Fruit fly (Drosophila melanogaster) whole organism, prepupa: ENCODE results near the gene nudE.

Experiments
- Blimp-1 ChIP-seq: fragments of 200-800 bp; sonication (Bioruptor generic); optimal IDR thresholded peaks from 3 replicates; lab custom pipeline; 2017; ENCODE audit warnings: missing biosample characterization, missing genetic modification characterization, mild to moderate bottlenecking, moderate library complexity, missing genetic modification reagents
- CG10631 ChIP-seq: fragments of 200-800 bp; sonication (Bioruptor generic); optimal IDR thresholded peaks from 2 replicates; lab custom pipeline; 2016; ENCODE audit warnings: missing biosample characterization, missing genetic modification characterization
- CG10669 ChIP-seq: fragments of 200-800 bp; sonication (Bioruptor generic); optimal IDR thresholded peaks from 3 replicates; lab custom pipeline; 2018; ENCODE audit warnings: missing biosample characterization, mild to moderate bottlenecking, missing genetic modification characterization, moderate library complexity
- CG11294 ChIP-seq: fragments of 200-800 bp; sonication (Bioruptor generic); IDR thresholded peaks from 2 replicates; pipeline ENCODE4 v1.3.6; 2022; ENCODE audit warnings: missing biosample characterization, missing genetic modification characterization
- CG11762 ChIP-seq: fragments of 200-800 bp; sonication (Bioruptor generic); optimal IDR thresholded peaks from 3 replicates; lab custom pipeline; 2016; ENCODE audit warnings: missing biosample characterization, missing genetic modification characterization; ENCODE audit not compliant: insufficient read depth
- CG15336 ChIP-seq: fragments of 200-800 bp; sonication (Bioruptor generic); IDR thresholded peaks from 2 replicates; pipeline ENCODE4 v1.3.6; 2022; ENCODE audit warnings: missing biosample characterization, missing genetic modification characterization
- CG1621 ChIP-seq: fragments of 200-800 bp; sonication (Bioruptor generic); optimal IDR thresholded peaks from 3 replicates; lab custom pipeline; 2018; ENCODE audit warnings: missing biosample characterization, mild to moderate bottlenecking, missing genetic modification characterization
- CG16779 ChIP-seq: fragments of 200-800 bp; sonication (Bioruptor generic); optimal IDR thresholded peaks from 3 replicates; lab custom pipeline; 2017; ENCODE audit warnings: missing biosample characterization, mild to moderate bottlenecking, missing genetic modification characterization
- CG3032 ChIP-seq: fragments of 200-800 bp; optimal IDR thresholded peaks from 2 replicates; lab custom pipeline; 2019; ENCODE audit warnings: missing biosample characterization, mild to moderate bottlenecking, missing genetic modification characterization, moderate library complexity
- CG32006 ChIP-seq: fragments of 200-800 bp; sonication (Bioruptor generic); optimal IDR thresholded peaks from 3 replicates; lab custom pipeline; 2017; ENCODE audit warnings: missing biosample characterization, mild to moderate bottlenecking, missing genetic modification characterization
- CG34406 ChIP-seq: fragments of 200-800 bp; sonication (Bioruptor generic); optimal IDR thresholded peaks from 3 replicates; lab custom pipeline; 2016; ENCODE audit warnings: missing biosample characterization, missing genetic modification characterization
- CG3919 ChIP-seq: fragments of 200-800 bp; sonication (Bioruptor generic); optimal IDR thresholded peaks from 3 replicates; lab custom pipeline; 2016; ENCODE audit warnings: missing biosample characterization, missing genetic modification characterization
- CG4318 ChIP-seq: fragments of 200-800 bp; sonication (Bioruptor generic); optimal IDR thresholded peaks from 3 replicates; lab custom pipeline; 2017; ENCODE audit warnings: missing biosample characterization, mild to moderate bottlenecking, missing genetic modification characterization
- CG6163 ChIP-seq: fragments of 200-800 bp; sonication (Bioruptor generic); IDR thresholded peaks from 3 replicates; pipeline ENCODE4 v1.3.6; 2022; ENCODE audit warnings: missing biosample characterization, missing genetic modification characterization
- CG6276 ChIP-seq: fragments of 200-800 bp; sonication (Bioruptor generic); optimal IDR thresholded peaks from 2 replicates; lab custom pipeline; 2017; ENCODE audit warnings: missing biosample characterization, mild to moderate bottlenecking, missing genetic modification characterization
- CG6792 ChIP-seq: fragments of 200-800 bp; sonication (Bioruptor generic); optimal IDR thresholded peaks from 3 replicates; lab custom pipeline; 2016; ENCODE audit warnings: missing biosample characterization, missing genetic modification characterization
- CG6808 ChIP-seq: fragments of 200-800 bp; sonication (Bioruptor generic); optimal IDR thresholded peaks from 3 replicates; lab custom pipeline; 2017; ENCODE audit warnings: missing biosample characterization, missing genetic modification characterization, mild to moderate bottlenecking, moderate library complexity, missing genetic modification reagents
- CG6854 ChIP-seq: fragments of 200-800 bp; sonication (Bioruptor generic); optimal IDR thresholded peaks from 2 replicates; lab custom pipeline; 2017; ENCODE audit warnings: missing biosample characterization, mild to moderate bottlenecking, missing genetic modification characterization
- CG7368 ChIP-seq: fragments of 200-800 bp; sonication (Bioruptor generic); optimal IDR thresholded peaks from 3 replicates; lab custom pipeline; 2016; ENCODE audit warnings: missing biosample characterization, missing genetic modification characterization
- CG8119 ChIP-seq: fragments of 200-800 bp; sonication (Bioruptor generic); IDR thresholded peaks from 3 replicates; pipeline ENCODE4 v1.3.6; 2022; ENCODE audit warnings: missing biosample characterization, missing genetic modification characterization
- CG8319 ChIP-seq: fragments of 200-800 bp; sonication (Bioruptor generic); optimal IDR thresholded peaks from 3 replicates; lab custom pipeline; 2016; ENCODE audit warnings: missing biosample characterization, missing genetic modification characterization
- CG8632 ChIP-seq: fragments of 200-800 bp; sonication (Bioruptor generic); optimal IDR thresholded peaks from 3 replicates; lab custom pipeline; 2016; ENCODE audit warnings: missing biosample characterization, missing genetic modification characterization
- CG9139 ChIP-seq: fragments of 200-800 bp; sonication (Bioruptor generic); optimal IDR thresholded peaks from 3 replicates; lab custom pipeline; 2017; ENCODE audit warnings: missing biosample characterization, mild to moderate bottlenecking, missing genetic modification characterization
- Eip75B ChIP-seq: fragments of 200-800 bp; sonication (Bioruptor generic); optimal IDR thresholded peaks from 3 replicates; lab custom pipeline; 2016; ENCODE audit warnings: missing biosample characterization, missing genetic modification characterization
- Eip93F ChIP-seq: fragments of 200-800 bp; sonication (Bioruptor generic); optimal IDR thresholded peaks from 2 replicates; lab custom pipeline; 2016; ENCODE audit warnings: missing biosample characterization, mild to moderate bottlenecking, missing genetic modification characterization
- Ets21C ChIP-seq: fragments of 200-800 bp; sonication (Bioruptor generic); optimal IDR thresholded peaks from 3 replicates; lab custom pipeline; 2016; ENCODE audit warnings: missing biosample characterization, missing genetic modification characterization
- Ets96B ChIP-seq: fragments of 200-800 bp; optimal IDR thresholded peaks from 2 replicates; lab custom pipeline; 2019; ENCODE audit warnings: missing biosample characterization, mild to moderate bottlenecking, missing genetic modification characterization, moderate library complexity
- Hr39 ChIP-seq: fragments of 200-800 bp; sonication (Bioruptor generic); optimal IDR thresholded peaks from 2 replicates; lab custom pipeline; 2016; ENCODE audit warnings: missing biosample characterization, missing genetic modification characterization
- Hr4 ChIP-seq: fragments of 200-800 bp; sonication (Bioruptor generic); optimal IDR thresholded peaks from 3 replicates; lab custom pipeline; 2016; ENCODE audit warnings: missing biosample characterization, missing genetic modification characterization
- Lpt ChIP-seq: fragments of 200-800 bp; sonication (Bioruptor generic); optimal IDR thresholded peaks from 3 replicates; lab custom pipeline; 2016; ENCODE audit warnings: missing biosample characterization, missing genetic modification characterization
- Met ChIP-seq: fragments of 200-800 bp; sonication (Bioruptor generic); optimal IDR thresholded peaks from 3 replicates; lab custom pipeline; 2016; ENCODE audit warnings: missing biosample characterization, missing genetic modification characterization
- OdsH ChIP-seq: fragments of 200-800 bp; sonication (Bioruptor generic); optimal IDR thresholded peaks from 3 replicates; lab custom pipeline; 2016; ENCODE audit warnings: missing biosample characterization, missing genetic modification characterization
- Smox ChIP-seq: fragments of 200-800 bp; sonication (Bioruptor generic); optimal IDR thresholded peaks from 3 replicates; lab custom pipeline; 2016; ENCODE audit warnings: missing biosample characterization, missing genetic modification characterization
- Sox14 ChIP-seq: fragments of 200-800 bp; sonication (Bioruptor generic); optimal IDR thresholded peaks from 3 replicates; lab custom pipeline; 2016; ENCODE audit warnings: missing biosample characterization, missing genetic modification characterization
- Sox15 ChIP-seq: fragments of 200-800 bp; sonication (Bioruptor generic); optimal IDR thresholded peaks from 3 replicates; lab custom pipeline; 2016; ENCODE audit warnings: missing biosample characterization, missing genetic modification characterization
- acj6 ChIP-seq: fragments of 200-800 bp; sonication (Bioruptor generic); optimal IDR thresholded peaks from 3 replicates; lab custom pipeline; 2016; ENCODE audit warnings: missing biosample characterization, missing genetic modification characterization
- cyc ChIP-seq: fragments of 200-800 bp; sonication (Bioruptor generic); optimal IDR thresholded peaks from 3 replicates; lab custom pipeline; 2016; ENCODE audit warnings: missing biosample characterization, missing genetic modification characterization
- dac ChIP-seq: fragments of 200-800 bp; sonication (Bioruptor generic); optimal IDR thresholded peaks from 2 replicates; lab custom pipeline; 2017; ENCODE audit warnings: missing biosample characterization, mild to moderate bottlenecking, missing genetic modification characterization
- dsx ChIP-seq: fragments of 200-800 bp; optimal IDR thresholded peaks from 3 replicates; lab custom pipeline; 2019; ENCODE audit warnings: missing biosample characterization, mild to moderate bottlenecking, missing genetic modification characterization, moderate library complexity; ENCODE audit not compliant: poor library complexity, severe bottlenecking
- eg ChIP-seq: fragments of 200-800 bp; sonication (Bioruptor generic); IDR thresholded peaks from 3 replicates; pipeline ENCODE4 v1.3.6; 2022; ENCODE audit warnings: missing biosample characterization, missing genetic modification characterization
- esn ChIP-seq: fragments of 200-800 bp; sonication (Bioruptor generic); optimal IDR thresholded peaks from 2 replicates; lab custom pipeline; 2016; ENCODE audit warnings: missing biosample characterization, mild to moderate bottlenecking, missing genetic modification characterization, moderate library complexity
- fd59A ChIP-seq: fragments of 200-800 bp; sonication (Bioruptor generic); optimal IDR thresholded peaks from 2 replicates; lab custom pipeline; 2017; ENCODE audit warnings: missing biosample characterization, mild to moderate bottlenecking, missing genetic modification characterization, missing genetic modification reagents
- fd85E ChIP-seq: fragments of 200-800 bp; sonication (Bioruptor generic); optimal IDR thresholded peaks from 3 replicates; lab custom pipeline; 2016; ENCODE audit warnings: missing biosample characterization, missing genetic modification characterization
- fkh ChIP-seq: fragments of 200-800 bp; sonication (Bioruptor generic); optimal IDR thresholded peaks from 3 replicates; lab custom pipeline; 2017; ENCODE audit warnings: missing biosample characterization, mild to moderate bottlenecking, missing genetic modification characterization, moderate library complexity
- lz ChIP-seq: fragments of 200-800 bp; sonication (Bioruptor generic); optimal IDR thresholded peaks from 3 replicates; lab custom pipeline; 2016; ENCODE audit warnings: missing biosample characterization, missing genetic modification characterization
- net ChIP-seq: fragments of 200-800 bp; sonication (Bioruptor generic); optimal IDR thresholded peaks from 3 replicates; lab custom pipeline; 2016; ENCODE audit warnings: missing biosample characterization, missing genetic modification characterization
- salr ChIP-seq, 2 experiments: fragments of 200-800 bp; sonication (Bioruptor generic); optimal IDR thresholded peaks; 3 replicates each; lab custom pipeline; 2016 to 2018; ENCODE audit warnings: missing biosample characterization in 2 of 2, missing genetic modification characterization in 2 of 2, mild to moderate bottlenecking in 1 of 2
- spab ChIP-seq: fragments of 200-800 bp; sonication (Bioruptor generic); optimal IDR thresholded peaks from 2 replicates; lab custom pipeline; 2017; ENCODE audit warnings: missing biosample characterization, mild to moderate bottlenecking, missing genetic modification characterization, missing genetic modification reagents
- ss ChIP-seq, 2 experiments: fragments of 200-800 bp; sonication (Bioruptor generic); optimal IDR thresholded peaks; 2 replicates in 1 of 2; 3 replicates in 1 of 2; lab custom pipeline; 2017 to 2018; ENCODE audit warnings: mild to moderate bottlenecking in 2 of 2, missing biosample characterization in 2 of 2, missing genetic modification characterization in 2 of 2, moderate library complexity in 1 of 2
- svp ChIP-seq: fragments of 200-800 bp; sonication (Bioruptor generic); peaks from one replicate; lab custom pipeline; 2016; ENCODE audit warnings: missing biosample characterization, missing genetic modification characterization
- topi ChIP-seq: fragments of 200-800 bp; sonication (Bioruptor generic); optimal IDR thresholded peaks from 3 replicates; lab custom pipeline; 2016; ENCODE audit warnings: missing biosample characterization, missing genetic modification characterization
- vri ChIP-seq: fragments of 200-800 bp; sonication (Bioruptor generic); optimal IDR thresholded peaks from 3 replicates; lab custom pipeline; 2016; ENCODE audit warnings: missing biosample characterization, mild to moderate bottlenecking, missing genetic modification characterization

nudE gene

DNA sequence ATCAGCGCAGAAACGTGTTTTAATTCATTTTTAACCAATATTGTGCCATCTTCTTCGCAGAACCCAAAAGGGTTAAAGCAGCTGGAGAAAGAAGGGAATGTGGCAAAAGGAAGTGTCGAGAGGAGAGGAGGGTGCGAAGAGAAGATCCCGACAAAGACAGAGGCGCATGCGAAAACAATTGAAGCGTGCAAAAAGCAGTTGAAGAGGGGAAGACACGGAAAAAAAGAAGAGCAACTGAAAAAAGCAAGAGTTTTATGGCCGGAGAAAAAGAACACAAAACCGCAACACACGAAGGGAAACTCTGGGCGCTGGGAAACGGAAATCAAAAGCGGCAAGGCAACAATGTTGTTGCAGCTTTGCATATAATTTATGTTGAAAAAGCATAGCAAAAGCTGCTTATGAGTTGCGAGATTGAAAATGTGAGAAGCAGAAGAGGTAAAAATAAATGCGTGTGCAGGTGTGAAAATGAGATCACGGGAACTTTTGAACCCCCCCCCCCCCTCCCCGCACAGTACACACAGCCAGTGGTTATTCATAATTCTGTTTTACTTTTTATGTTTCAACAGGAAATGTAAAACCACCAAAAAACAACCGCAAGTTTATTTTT, 45.8 kb upstream of the nudE start:
- TF ChIP-seq esn (GFP tag; lab: Kevin White, UChicago), result no peak
- peak; percentile 87 for TF ChIP-seq dsx
- peak; percentile 11 for TF ChIP-seq CG8632 (GFP tag; lab: Kevin White, UChicago)
- no peak for TF ChIP-seq dac (GFP tag; lab: Kevin White, UChicago)
- TF ChIP-seq CG6792 (GFP tag; lab: Kevin White, UChicago), result no peak
- TF ChIP-seq Smox (GFP tag; lab: Kevin White, UChicago), result no peak
- TF ChIP-seq CG6276 (GFP tag; lab: Kevin White, UChicago), result no peak
- no peak for TF ChIP-seq CG3919 (GFP tag; lab: Kevin White, UChicago)
- TF ChIP-seq Eip93F (GFP tag; lab: Kevin White, UChicago), result no peak
- TF ChIP-seq CG3032 (tag; lab: Kevin White, UChicago), result peak; percentile 29
- TF ChIP-seq CG6854, result no peak
- TF ChIP-seq CG11294 (GFP tag; lab: Robert Waterston, UW), result no peak
- no peak for TF ChIP-seq fkh (GFP tag; lab: Kevin White, UChicago)
- no peak for TF ChIP-seq vri (GFP tag; lab: Kevin White, UChicago)
- no peak for TF ChIP-seq CG15336 (GFP tag; lab: Robert Waterston, UW)
- no peak for TF ChIP-seq CG34406 (GFP tag; lab: Kevin White, UChicago)
- no peak for TF ChIP-seq cyc
- no peak for TF ChIP-seq CG7368 (GFP tag; lab: Kevin White, UChicago)
- no peak for TF ChIP-seq Hr4 (GFP tag; lab: Kevin White, UChicago)
- peak; percentile 40 to 43 for TF ChIP-seq ss (GFP tag; optimal IDR thresholded peaks at IDR 0.05; lab: Kevin White, UChicago)
- no peak for TF ChIP-seq svp (GFP tag; lab: Kevin White, UChicago)
- no peak for TF ChIP-seq spab
- no peak for TF ChIP-seq Eip75B (GFP tag; lab: Kevin White, UChicago)
- peak; percentile 7 for TF ChIP-seq Met
- no peak for TF ChIP-seq fd85E (GFP tag; lab: Kevin White, UChicago)
- TF ChIP-seq CG16779, result no peak
- no peak for TF ChIP-seq CG10631 (GFP tag; lab: Kevin White, UChicago)
- TF ChIP-seq Sox14 (GFP tag; lab: Kevin White, UChicago), result peak; percentile 31
- TF ChIP-seq eg (GFP tag; lab: Robert Waterston, UW), result no peak
- no peak for TF ChIP-seq CG6808 (GFP tag; lab: Kevin White, UChicago)
- no peak for TF ChIP-seq Ets21C
- no peak for TF ChIP-seq CG8319 (GFP tag; lab: Kevin White, UChicago)
- no peak for TF ChIP-seq CG32006 (GFP tag; lab: Kevin White, UChicago)
- TF ChIP-seq acj6 (GFP tag; lab: Kevin White, UChicago), result no peak
- peak; percentile 13 for TF ChIP-seq fd59A (GFP tag; lab: Kevin White, UChicago)
- no peak for TF ChIP-seq OdsH (GFP tag; lab: Kevin White, UChicago)
- peak; percentile 73 for TF ChIP-seq CG1621 (tag; lab: Kevin White, UChicago)
- TF ChIP-seq CG11762, result no peak
- TF ChIP-seq topi (GFP tag; lab: Kevin White, UChicago), result no peak
- TF ChIP-seq Blimp-1, result peak; percentile 87
- TF ChIP-seq CG8119 (GFP tag; lab: Robert Waterston, UW), result no peak
- TF ChIP-seq CG4318 (GFP tag; lab: Kevin White, UChicago), result no peak
- no peak for TF ChIP-seq CG10669 (GFP tag; lab: Kevin White, UChicago)
- no peak for TF ChIP-seq salr (GFP tag; optimal IDR thresholded peaks at IDR 0.05; lab: Kevin White, UChicago)
- TF ChIP-seq CG6163 (GFP tag; lab: Robert Waterston, UW), result no peak; the same call in 2 of the 3 replicates
- TF ChIP-seq Hr39 (GFP tag; lab: Kevin White, UChicago), result no peak
- TF ChIP-seq net (GFP tag; lab: Kevin White, UChicago), result no peak
- TF ChIP-seq Sox15, result no peak
- no peak for TF ChIP-seq CG9139 (GFP tag; lab: Kevin White, UChicago)
- no peak for TF ChIP-seq Lpt (GFP tag; lab: Kevin White, UChicago)
- no peak for TF ChIP-seq lz
- TF ChIP-seq Ets96B, result peak; percentile 8
